Fruit fly (Drosophila melanogaster) whole organism, prepupa: Measurements from ENCODE around the gene CCAP-R.

Experiments
- CG6808 ChIP-seq: fragments of 200-800 bp; sonication (Bioruptor generic); optimal IDR thresholded peaks from 3 replicates; lab custom pipeline; 2017; ENCODE audit warnings: missing biosample characterization, missing genetic modification characterization, mild to moderate bottlenecking, moderate library complexity, missing genetic modification reagents
- CG8632 ChIP-seq: fragments of 200-800 bp; sonication (Bioruptor generic); optimal IDR thresholded peaks from 3 replicates; lab custom pipeline; 2016; ENCODE audit warnings: missing biosample characterization, missing genetic modification characterization
- Eip78C ChIP-seq: fragments of 200-800 bp; sonication (Bioruptor generic); peaks from one replicate; lab custom pipeline; 2016; ENCODE audit warnings: missing biosample characterization, missing genetic modification characterization
- Met ChIP-seq: fragments of 200-800 bp; sonication (Bioruptor generic); optimal IDR thresholded peaks from 3 replicates; lab custom pipeline; 2016; ENCODE audit warnings: missing biosample characterization, missing genetic modification characterization
- Smox ChIP-seq: fragments of 200-800 bp; sonication (Bioruptor generic); optimal IDR thresholded peaks from 3 replicates; lab custom pipeline; 2016; ENCODE audit warnings: missing biosample characterization, missing genetic modification characterization
- Sox15 ChIP-seq: fragments of 200-800 bp; sonication (Bioruptor generic); optimal IDR thresholded peaks from 3 replicates; lab custom pipeline; 2016; ENCODE audit warnings: missing biosample characterization, missing genetic modification characterization

DNA sequence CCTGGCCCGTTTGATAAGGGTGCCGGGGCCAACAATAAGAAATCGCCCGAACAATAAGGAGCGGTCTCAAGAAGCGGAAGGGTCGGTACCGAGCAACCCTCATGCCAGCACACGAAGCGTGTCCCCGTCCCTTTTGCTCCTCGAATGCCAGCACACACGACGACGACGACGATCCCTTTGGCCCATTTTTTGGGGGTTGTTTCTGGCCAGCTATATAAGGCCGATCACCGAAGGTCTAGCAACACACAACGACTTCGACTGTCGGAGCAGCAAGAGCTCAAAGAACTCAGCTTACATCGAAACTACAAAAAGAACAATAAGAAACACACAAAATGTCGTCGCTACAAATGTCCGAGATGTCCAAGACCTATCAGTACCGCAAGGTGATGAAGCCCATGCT, 43.5 kb upstream of the CCAP-R start:
- TF ChIP-seq CG8632 (GFP tag; lab: Kevin White, UChicago) = no peak
- TF ChIP-seq CG6808 (GFP tag; lab: Kevin White, UChicago) = no peak
- TF ChIP-seq Met (GFP tag; lab: Kevin White, UChicago) = no peak
- no peak for TF ChIP-seq Eip78C
- no peak for TF ChIP-seq Smox
- TF ChIP-seq Sox15 = no peak
